Worm (Caenorhabditis elegans) whole organism, L1 larva: ENCODE measurements around the gene ZK1128.3.

ENCODE experiments used
- aha-1 ChIP-seq: fragments of 150-350 bp; optimal IDR thresholded peaks from 2 replicates; lab custom pipeline; 2014; ENCODE audit warnings: missing biosample characterization, missing genetic modification characterization
- blmp-1 ChIP-seq: fragments of 150-350 bp; optimal IDR thresholded peaks from 2 replicates; lab custom pipeline; 2014; ENCODE audit warnings: missing biosample characterization, missing genetic modification characterization
- ceh-82 ChIP-seq, 3 experiments: fragments of 150-350 bp in 1 of 3; sonication (generic microtip) in 2 of 3; optimal IDR thresholded peaks; 2 replicates each; lab custom pipeline; 2014 to 2017; ENCODE audit warnings: missing biosample characterization in 3 of 3, missing genetic modification characterization in 3 of 3
- ces-1 ChIP-seq: fragments of 150-350 bp; optimal IDR thresholded peaks from 2 replicates; lab custom pipeline; 2014; ENCODE audit warnings: missing biosample characterization, missing genetic modification reagents, missing genetic modification characterization
- fos-1 ChIP-seq: fragments of 150-350 bp; optimal IDR thresholded peaks from 2 replicates; lab custom pipeline; 2014; ENCODE audit warnings: missing biosample characterization, missing genetic modification characterization
- nhr-11 ChIP-seq: fragments of 150-350 bp; optimal IDR thresholded peaks from 2 replicates; lab custom pipeline; 2014; ENCODE audit warnings: missing biosample characterization, missing genetic modification characterization
- nhr-12 ChIP-seq: sonication (generic microtip); optimal IDR thresholded peaks from 2 replicates; lab custom pipeline; 2017; ENCODE audit warnings: missing biosample characterization, missing genetic modification characterization
- nhr-20 ChIP-seq: sonication (generic microtip); optimal IDR thresholded peaks from 2 replicates; lab custom pipeline; 2016; ENCODE audit warnings: mild to moderate bottlenecking, missing genetic modification characterization, missing compliant biosample characterization

ce11 chrIII:10085983-10086382 is 32.7 kb downstream of the ZK1128.3 start, which contains the start of gene T16H12.2:
- TF ChIP-seq nhr-12 (tag; lab: Kevin White, UChicago): no peak
- no peak for TF ChIP-seq nhr-20
- no peak for TF ChIP-seq ces-1
- no peak for TF ChIP-seq blmp-1 (tag; lab: Kevin White, UChicago)
- TF ChIP-seq ceh-82 (tag; optimal IDR thresholded peaks at IDR 0.05; lab: Kevin White, UChicago): no peak
- no peak for TF ChIP-seq fos-1 (tag; lab: Kevin White, UChicago)
- no peak for TF ChIP-seq nhr-11 (tag; lab: Kevin White, UChicago)
- no peak for TF ChIP-seq aha-1
